Fruit fly (Drosophila melanogaster) whole organism, embryonic: ENCODE results near the gene CG31230.

Experiments used
- Atf-2 ChIP-seq: fragments of 200-800 bp; sonication (Bioruptor generic); optimal IDR thresholded peaks from 2 replicates; lab custom pipeline; 2016; ENCODE audit warnings: missing biosample characterization, missing genetic modification characterization
- B-H1 ChIP-seq: fragments of 200-800 bp; sonication (Bioruptor generic); IDR thresholded peaks from 3 replicates; pipeline ENCODE4 v1.3.6; 2022; ENCODE audit warnings: missing biosample characterization, missing genetic modification characterization
- B-H2 ChIP-seq: fragments of 200-800 bp; sonication (Bioruptor generic); optimal IDR thresholded peaks from 2 replicates; lab custom pipeline; 2018; ENCODE audit warnings: missing biosample characterization, mild to moderate bottlenecking, missing genetic modification characterization
- C15 ChIP-seq: fragments of 200-800 bp; sonication (Bioruptor generic); IDR thresholded peaks from 3 replicates; pipeline ENCODE4 v1.3.6; 2022; ENCODE audit warnings: missing biosample characterization, missing genetic modification characterization
- CG10267 ChIP-seq: fragments of 200-800 bp; sonication (Bioruptor generic); optimal IDR thresholded peaks from 2 replicates; lab custom pipeline; 2018; ENCODE audit warnings: missing biosample characterization, mild to moderate bottlenecking, missing genetic modification characterization, moderate library complexity
- CG10431 ChIP-seq: fragments of 200-800 bp; sonication (Bioruptor generic); optimal IDR thresholded peaks from 3 replicates; lab custom pipeline; 2018; ENCODE audit warnings: missing biosample characterization, mild to moderate bottlenecking, missing genetic modification characterization
- CG11696 ChIP-seq: fragments of 200-800 bp; sonication (Bioruptor generic); IDR thresholded peaks from 2 replicates; pipeline ENCODE4 v1.3.6; 2022; ENCODE audit warnings: missing biosample characterization, missing genetic modification characterization
- CG13624 ChIP-seq: fragments of 200-800 bp; sonication (Bioruptor generic); optimal IDR thresholded peaks from 2 replicates; lab custom pipeline; 2016; ENCODE audit warnings: missing biosample characterization, missing genetic modification characterization
- CG14050 ChIP-seq: fragments of 200-800 bp; sonication (Bioruptor generic); IDR thresholded peaks from 3 replicates; pipeline ENCODE4 v1.3.6; 2022; ENCODE audit warnings: missing biosample characterization, missing genetic modification characterization
- CG14441 ChIP-seq: fragments of 200-800 bp; sonication (Bioruptor generic); IDR thresholded peaks from 2 replicates; pipeline ENCODE4 v1.3.6; 2022; ENCODE audit warnings: missing biosample characterization, missing genetic modification characterization
- CG15011 ChIP-seq: fragments of 200-800 bp; sonication (Bioruptor generic); optimal IDR thresholded peaks from 3 replicates; lab custom pipeline; 2018; ENCODE audit warnings: missing biosample characterization, mild to moderate bottlenecking, missing genetic modification characterization
- CG18262 ChIP-seq: fragments of 200-800 bp; optimal IDR thresholded peaks from 3 replicates; lab custom pipeline; 2019; ENCODE audit warnings: missing biosample characterization, mild to moderate bottlenecking, missing genetic modification characterization, moderate library complexity
- CG2120 ChIP-seq: fragments of 200-800 bp; sonication (Bioruptor generic); optimal IDR thresholded peaks from 3 replicates; lab custom pipeline; 2016; ENCODE audit warnings: missing biosample characterization, missing genetic modification characterization
- CG2678 ChIP-seq: fragments of 200-800 bp; sonication (Bioruptor generic); optimal IDR thresholded peaks from 3 replicates; lab custom pipeline; 2019; ENCODE audit warnings: missing biosample characterization, mild to moderate bottlenecking, missing genetic modification characterization, moderate library complexity
- CG2875 ChIP-seq: fragments of 200-800 bp; sonication (Bioruptor generic); optimal IDR thresholded peaks from 2 replicates; lab custom pipeline; 2017; ENCODE audit warnings: missing biosample characterization, mild to moderate bottlenecking, missing genetic modification characterization, missing genetic modification reagents
- CG32767 ChIP-seq: fragments of 200-800 bp; sonication (Bioruptor generic); IDR thresholded peaks from 2 replicates; pipeline ENCODE4 v1.3.6; 2022; ENCODE audit warnings: missing biosample characterization, missing genetic modification characterization
- CG43689 ChIP-seq: fragments of 200-800 bp; sonication (Bioruptor generic); IDR thresholded peaks from 2 replicates; pipeline ENCODE4 v1.3.6; 2022; ENCODE audit warnings: missing biosample characterization, missing genetic modification characterization
- CG5953 ChIP-seq: fragments of 200-800 bp; sonication (Bioruptor generic); IDR thresholded peaks from 2 replicates; pipeline ENCODE4 v1.3.6; 2022; ENCODE audit warnings: missing biosample characterization, missing genetic modification characterization
- CG6272 ChIP-seq: fragments of 200-800 bp; sonication (Bioruptor generic); IDR thresholded peaks from 2 replicates; pipeline ENCODE4 v1.3.6; 2022; ENCODE audit warnings: missing biosample characterization, missing genetic modification characterization
- CG8359 ChIP-seq: fragments of 200-800 bp; sonication (Bioruptor generic); optimal IDR thresholded peaks from 2 replicates; lab custom pipeline; 2017; ENCODE audit warnings: missing biosample characterization, mild to moderate bottlenecking, missing genetic modification characterization, borderline replicate concordance
- CoRest ChIP-seq: fragments of 200-800 bp; sonication (Bioruptor generic); optimal IDR thresholded peaks from 3 replicates; lab custom pipeline; 2018; ENCODE audit warnings: missing biosample characterization, mild to moderate bottlenecking, missing genetic modification characterization, moderate library complexity
- Doc2 ChIP-seq: fragments of 200-800 bp; sonication (Bioruptor generic); IDR thresholded peaks from 2 replicates; pipeline ENCODE4 v1.3.6; 2022; ENCODE audit warnings: missing biosample characterization, missing genetic modification characterization
- Doc3 ChIP-seq: fragments of 200-800 bp; sonication (Bioruptor generic); IDR thresholded peaks from 3 replicates; pipeline ENCODE4 v1.3.6; 2022; ENCODE audit warnings: missing biosample characterization, missing genetic modification characterization; ENCODE audit not compliant: partially characterized antibody
- Fer1 ChIP-seq: fragments of 200-800 bp; sonication (Bioruptor generic); optimal IDR thresholded peaks from 2 replicates; lab custom pipeline; 2017; ENCODE audit warnings: missing biosample characterization, mild to moderate bottlenecking, missing genetic modification characterization
- Gug ChIP-seq: fragments of 200-800 bp; sonication (Bioruptor generic); IDR thresholded peaks from 4 replicates; pipeline ENCODE4 v1.3.6; 2022; ENCODE audit warnings: missing biosample characterization, missing genetic modification characterization
- H15 ChIP-seq: fragments of 200-800 bp; sonication (Bioruptor generic); IDR thresholded peaks from 3 replicates; pipeline ENCODE4 v1.3.6; 2022; ENCODE audit warnings: missing biosample characterization, missing genetic modification characterization
- Hr39 ChIP-seq: fragments of >200 bp; optimal IDR thresholded peaks from 2 replicates; lab custom pipeline; 2017
- Jarid2 ChIP-seq: fragments of 200-800 bp; sonication (Bioruptor generic); optimal IDR thresholded peaks from 3 replicates; lab custom pipeline; 2017; ENCODE audit warnings: mild to moderate bottlenecking, missing biosample characterization, missing genetic modification reagents, missing genetic modification characterization
- Six4 ChIP-seq: fragments of 200-800 bp; sonication (Bioruptor generic); optimal IDR thresholded peaks from 2 replicates; lab custom pipeline; 2016; ENCODE audit warnings: missing biosample characterization, missing genetic modification characterization
- Sry-δ ChIP-seq: fragments of 200-800 bp; sonication (Bioruptor generic); optimal IDR thresholded peaks from 2 replicates; lab custom pipeline; 2016; ENCODE audit warnings: missing biosample characterization, missing genetic modification characterization
- Taf1 ChIP-seq: fragments of 200-800 bp; sonication (Bioruptor generic); IDR thresholded peaks from 2 replicates; pipeline ENCODE4 v1.3.6; 2022; ENCODE audit warnings: missing biosample characterization, missing genetic modification characterization
- ash1 ChIP-seq: fragments of 200-800 bp; sonication (Bioruptor generic); optimal IDR thresholded peaks from 2 replicates; lab custom pipeline; 2018; ENCODE audit warnings: missing biosample characterization, mild to moderate bottlenecking, missing genetic modification characterization
- bowl ChIP-seq: fragments of 200-800 bp; sonication (Bioruptor generic); IDR thresholded peaks from 2 replicates; pipeline ENCODE4 v1.3.6; 2022; ENCODE audit warnings: missing biosample characterization, missing genetic modification characterization
- chm ChIP-seq: fragments of 200-800 bp; sonication (Bioruptor generic); IDR thresholded peaks from 2 replicates; pipeline ENCODE4 v1.3.6; 2022; ENCODE audit warnings: missing biosample characterization, missing genetic modification characterization
- ci ChIP-seq: fragments of 200-800 bp; sonication (Bioruptor generic); IDR thresholded peaks from 3 replicates; pipeline ENCODE4 v1.3.6; 2022; ENCODE audit warnings: missing biosample characterization, missing genetic modification characterization
- crp ChIP-seq, 2 experiments: fragments of 200-800 bp; sonication (Bioruptor generic); optimal IDR thresholded peaks; 2 replicates in 1 of 2; 3 replicates in 1 of 2; lab custom pipeline; 2017; ENCODE audit warnings: missing biosample characterization in 2 of 2, missing genetic modification characterization in 2 of 2, mild to moderate bottlenecking in 1 of 2, moderate library complexity in 1 of 2
- dm ChIP-seq: fragments of 200-800 bp; sonication (Bioruptor generic); optimal IDR thresholded peaks from 3 replicates; lab custom pipeline; 2016; ENCODE audit warnings: missing biosample characterization, missing genetic modification characterization
- dpn ChIP-seq, 2 experiments: fragments of 200-800 bp; sonication (Bioruptor generic); optimal IDR thresholded peaks; 3 replicates each; lab custom pipeline; 2016; ENCODE audit warnings: missing biosample characterization in 2 of 2, missing genetic modification characterization in 2 of 2
- grau ChIP-seq: fragments of 200-800 bp; optimal IDR thresholded peaks from 3 replicates; lab custom pipeline; 2019; ENCODE audit warnings: missing biosample characterization, mild to moderate bottlenecking, missing genetic modification characterization, moderate library complexity
- gro ChIP-seq: fragments of 200-800 bp; sonication (Bioruptor generic); optimal IDR thresholded peaks from 2 replicates; lab custom pipeline; 2016; ENCODE audit warnings: missing biosample characterization, missing genetic modification characterization
- h ChIP-seq: fragments of >200 bp; optimal IDR thresholded peaks from 2 replicates; lab custom pipeline; 2017
- hb ChIP-seq: fragments of 200-800 bp; sonication (Bioruptor generic); IDR thresholded peaks from 3 replicates; pipeline ENCODE4 v1.3.6; 2022; ENCODE audit warnings: missing biosample characterization, missing genetic modification characterization; ENCODE audit not compliant: partially characterized antibody
- pita ChIP-seq: fragments of 200-800 bp; sonication (Bioruptor generic); optimal IDR thresholded peaks from 2 replicates; lab custom pipeline; 2017; ENCODE audit warnings: missing biosample characterization, mild to moderate bottlenecking, missing genetic modification characterization
- repo ChIP-seq: fragments of 200-800 bp; sonication (Bioruptor generic); optimal IDR thresholded peaks from 2 replicates; lab custom pipeline; 2016; ENCODE audit warnings: missing biosample characterization, missing genetic modification characterization
- rib ChIP-seq: fragments of 200-800 bp; sonication (Bioruptor generic); IDR thresholded peaks from 2 replicates; pipeline ENCODE4 v1.3.6; 2022; ENCODE audit warnings: missing biosample characterization, missing genetic modification characterization
- scrt ChIP-seq: fragments of 200-800 bp; sonication (Bioruptor generic); optimal IDR thresholded peaks from 2 replicates; lab custom pipeline; 2018; ENCODE audit warnings: missing biosample characterization, mild to moderate bottlenecking, missing genetic modification characterization, moderate library complexity
- sima ChIP-seq: fragments of 200-800 bp; sonication (Bioruptor generic); optimal IDR thresholded peaks from 2 replicates; lab custom pipeline; 2016; ENCODE audit warnings: missing biosample characterization, missing genetic modification characterization
- so ChIP-seq: fragments of 200-800 bp; sonication (Bioruptor generic); IDR thresholded peaks from 3 replicates; pipeline ENCODE4 v1.3.6; 2022; ENCODE audit warnings: missing biosample characterization, missing genetic modification characterization
- unpg ChIP-seq: fragments of 200-800 bp; sonication (Bioruptor generic); optimal IDR thresholded peaks from 3 replicates; lab custom pipeline; 2018; ENCODE audit warnings: missing biosample characterization, mild to moderate bottlenecking, missing genetic modification characterization, moderate library complexity
- vfl ChIP-seq: fragments of 200-800 bp; sonication (Bioruptor generic); optimal IDR thresholded peaks from 2 replicates; lab custom pipeline; 2016; ENCODE audit warnings: missing biosample characterization, missing genetic modification characterization
- vvl ChIP-seq: fragments of 200-800 bp; sonication (Bioruptor generic); IDR thresholded peaks from 2 replicates; pipeline ENCODE4 v1.3.6; 2022; ENCODE audit warnings: missing biosample characterization, missing genetic modification characterization

Gene CG31230

DNA sequence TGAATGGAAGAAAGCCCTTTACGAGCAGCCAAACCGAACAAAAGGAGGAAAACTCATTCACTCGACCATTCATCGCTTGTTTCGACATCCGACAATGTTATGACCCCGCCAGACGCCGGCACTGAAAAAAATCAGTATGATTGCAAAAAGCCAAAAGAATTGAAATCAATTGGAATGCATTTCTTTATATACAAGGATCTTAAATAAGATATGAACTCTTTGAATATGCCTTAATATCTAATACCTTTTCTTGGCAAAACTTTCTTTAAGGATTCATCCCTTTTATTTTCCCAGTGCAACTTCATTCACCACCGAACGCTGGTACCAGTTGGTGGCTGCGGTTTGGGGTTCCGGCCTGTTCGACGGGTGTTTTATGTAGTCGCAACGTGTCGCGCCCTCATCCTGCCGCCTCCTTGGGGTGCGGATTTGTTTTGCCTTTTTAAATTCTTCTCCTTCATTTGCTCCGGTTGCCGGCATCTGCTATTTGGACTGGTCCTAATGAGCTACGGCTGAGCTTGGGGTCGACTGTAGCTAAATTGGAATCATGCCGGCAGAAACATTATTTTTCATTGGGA, 48.4 kb downstream of the CG31230 start (continued):
- peak; percentile 89 for TF ChIP-seq gro (GFP tag; lab: Kevin White, UChicago)
- TF ChIP-seq h (lab: Kevin White, UChicago), result no peak
- peak; percentile 83 for TF ChIP-seq CG13624 (GFP tag; lab: Kevin White, UChicago)
- peak; percentile 59 for TF ChIP-seq dm
- TF ChIP-seq Gug (GFP tag; lab: Robert Waterston, UW), result peak; percentile 72; the same call in 3 of the 4 replicates
- TF ChIP-seq CG11696 (GFP tag; lab: Robert Waterston, UW), result peak; percentile 59
- peak; percentile 93 for TF ChIP-seq B-H2
- peak; percentile 36 for TF ChIP-seq CG8359 (GFP tag; lab: Kevin White, UChicago)
- peak; percentile 64 for TF ChIP-seq Jarid2
- TF ChIP-seq CG43689 (GFP tag; lab: Robert Waterston, UW), result peak; percentile 55
- no peak for TF ChIP-seq hb (GFP tag; lab: Robert Waterston, UW)
- peak; percentile 84; the same call in 1 of the 2 replicates for TF ChIP-seq CG14441 (GFP tag; lab: Robert Waterston, UW)
- peak; percentile 76 for TF ChIP-seq CG10267 (tag; lab: Kevin White, UChicago)
- no peak for TF ChIP-seq ash1 (GFP tag; lab: Kevin White, UChicago)
- TF ChIP-seq Six4 (GFP tag; lab: Kevin White, UChicago), result peak; percentile 68
- TF ChIP-seq sima (GFP tag; lab: Kevin White, UChicago), result peak; percentile 30
- TF ChIP-seq crp (GFP tag; optimal IDR thresholded peaks at IDR 0.05; lab: Kevin White, UChicago), result peak in 1 of 2 experiments; percentile 18
- TF ChIP-seq CG32767 (GFP tag; lab: Robert Waterston, UW), result peak; percentile 72; the same call in 1 of the 2 replicates
- TF ChIP-seq CG18262 (tag; lab: Kevin White, UChicago), result peak; percentile 90
- TF ChIP-seq H15 (GFP tag; lab: Robert Waterston, UW), result peak; percentile 71
- peak; percentile 93 for TF ChIP-seq CG2120
- peak; percentile 71 for TF ChIP-seq chm
- peak; percentile 57; the same call in 1 of the 2 replicates for TF ChIP-seq CG5953
- TF ChIP-seq rib (GFP tag; lab: Robert Waterston, UW), result no peak; the same call in 1 of the 2 replicates
- peak; percentile 41 for TF ChIP-seq Sry-δ (GFP tag; lab: Kevin White, UChicago)
- TF ChIP-seq CG10431 (GFP tag; lab: Kevin White, UChicago), result peak; percentile 61
- TF ChIP-seq Atf-2, result peak; percentile 67
- TF ChIP-seq CG2678 (tag; lab: Kevin White, UChicago), result peak; percentile 94
- TF ChIP-seq B-H1, result peak; percentile 78
- no peak for TF ChIP-seq Doc3 (GFP tag; lab: Robert Waterston, UW)
- peak; percentile 61 for TF ChIP-seq CG14050 (GFP tag; lab: Robert Waterston, UW)
- peak; percentile 88 for TF ChIP-seq grau (tag; lab: Kevin White, UChicago)
- TF ChIP-seq repo (GFP tag; lab: Kevin White, UChicago), result peak; percentile 67
- TF ChIP-seq ci (GFP tag; lab: Robert Waterston, UW), result peak; percentile 92
- TF ChIP-seq Hr39, result no peak
- TF ChIP-seq pita (GFP tag; lab: Kevin White, UChicago), result no peak
- peak; percentile 74 for TF ChIP-seq Taf1 (GFP tag; lab: Robert Waterston, UW)
- peak; percentile 89 for TF ChIP-seq CoRest
- no peak; the same call in 1 of the 2 replicates for TF ChIP-seq bowl (GFP tag; lab: Robert Waterston, UW)
- peak; percentile 71 for TF ChIP-seq CG2875
- TF ChIP-seq dpn (GFP tag; optimal IDR thresholded peaks at IDR 0.05; lab: Kevin White, UChicago), result peak; percentile 83 to 86
- TF ChIP-seq Fer1 (GFP tag; lab: Kevin White, UChicago), result peak; percentile 95
- peak; percentile 50; the same call in 1 of the 2 replicates for TF ChIP-seq Doc2
- peak; percentile 66; the same call in 2 of the 3 replicates for TF ChIP-seq so (GFP tag; lab: Robert Waterston, UW)
- TF ChIP-seq scrt, result peak; percentile 89
- TF ChIP-seq unpg (GFP tag; lab: Kevin White, UChicago), result peak; percentile 87
- peak; percentile 73 for TF ChIP-seq CG15011 (GFP tag; lab: Kevin White, UChicago)
- TF ChIP-seq CG6272 (GFP tag; lab: Robert Waterston, UW), result peak; percentile 82
- TF ChIP-seq C15, result 0 out of 3 replicates have a peak, but pooled peaks have one; percentile 59
- TF ChIP-seq vfl (GFP tag; lab: Kevin White, UChicago), result peak; percentile 76
- peak; percentile 89 for TF ChIP-seq vvl (GFP tag; lab: Robert Waterston, UW)
